Worm (Caenorhabditis elegans): ENCODE results near the gene T20B12.5.
A peak's percentile ranks its signal among the peaks of the same experiment; 100 is the strongest.

Gene T20B12.5

ce11 chrIII:7323331-7323730 lies 43.6 kb downstream of the T20B12.5 start:
- TF ChIP-seq F10B5.3 (tag; optimal IDR thresholded peaks at IDR 0.05): no peak
- peak; percentile 51 for TF ChIP-seq pqm-1 (tag; optimal IDR thresholded peaks at IDR 0.05)
- TF ChIP-seq snpc-4 (tag; optimal IDR thresholded peaks at IDR 0.05): no peak
- TF ChIP-seq fkh-10 (GFP tag; optimal IDR thresholded peaks at IDR 0.05): no peak
- TF ChIP-seq dmd-6 (GFP tag; IDR thresholded peaks at IDR 0.05): 0 out of 2 replicates have a peak, but pooled peaks have one; percentile 25
- no peak for TF ChIP-seq ztf-11 (tag; optimal IDR thresholded peaks at IDR 0.05)
- TF ChIP-seq tag-97 (GFP tag; IDR thresholded peaks at IDR 0.05): no peak
- no peak for TF ChIP-seq lin-39 (tag; optimal IDR thresholded peaks at IDR 0.05)
- no peak for TF ChIP-seq hif-1 (tag; optimal IDR thresholded peaks at IDR 0.05)
- TF ChIP-seq hlh-11 (tag; optimal IDR thresholded peaks at IDR 0.05): peak; percentile 41
- TF ChIP-seq nhr-28 (tag; optimal IDR thresholded peaks at IDR 0.05): peak; percentile 31
- TF ChIP-seq php-3 (GFP tag; IDR thresholded peaks at IDR 0.05): peak; percentile 58; the same call in 1 of the 2 replicates
- TF ChIP-seq daf-16 (GFP tag; optimal IDR thresholded peaks at IDR 0.05): no peak
- TF ChIP-seq daf-16 (tag; optimal IDR thresholded peaks at IDR 0.05): peak; percentile 45
- TF ChIP-seq nhr-48 (tag; optimal IDR thresholded peaks at IDR 0.05): no peak

ce11 chrIII:7322018-7322417 lies 44.9 kb downstream of the T20B12.5 start:
- TF ChIP-seq aha-1 (tag) (peak; percentile 57), dmd-9 (GFP tag; IDR thresholded peaks at IDR 0.05) (no peak), D1046.2 (GFP tag; IDR thresholded peaks at IDR 0.05) (no peak), cey-2 (tag; optimal IDR thresholded peaks at IDR 0.05; ENCODE audit: borderline replicate concordance, insufficient read depth) (no peak), unc-62 (GFP tag; optimal IDR thresholded peaks at IDR 0.05 in 1 of 2) (peak in 1 of 2 experiments; percentile 62), unc-62 (tag; optimal IDR thresholded peaks at IDR 0.05) (no peak), daf-16 (GFP tag; optimal IDR thresholded peaks at IDR 0.05) (no peak), daf-16 (tag; optimal IDR thresholded peaks at IDR 0.05) (peak; percentile 73), hlh-30 (tag; optimal IDR thresholded peaks at IDR 0.05; ENCODE audit: insufficient read depth) (peak; percentile 66), hlh-11 (tag; optimal IDR thresholded peaks at IDR 0.05) (peak; percentile 12), vab-7 (GFP tag; IDR thresholded peaks at IDR 0.05) (no peak), dve-1 (tag; optimal IDR thresholded peaks at IDR 0.05; ENCODE audit: insufficient read depth) (peak; percentile 58), lin-15B (tag; optimal IDR thresholded peaks at IDR 0.05) (no peak), pha-4 (GFP tag; IDR thresholded peaks at IDR 0.05) (no peak), pha-4 (tag; optimal IDR thresholded peaks at IDR 0.05) (peak; percentile 20), nhr-28 (tag; optimal IDR thresholded peaks at IDR 0.05) (peak; percentile 35), mxl-3 (GFP tag; optimal IDR thresholded peaks at IDR 0.05) (no peak), attf-4 (tag; optimal IDR thresholded peaks at IDR 0.05) (no peak), nhr-111 (GFP tag; optimal IDR thresholded peaks at IDR 0.05) (no peak)

- no peak for TF ChIP-seq Y105C5A.15 (GFP tag; IDR thresholded peaks at IDR 0.05)
- peak; percentile 8 for TF ChIP-seq hlh-11 (tag; optimal IDR thresholded peaks at IDR 0.05)
- no peak for TF ChIP-seq daf-16 (GFP tag; optimal IDR thresholded peaks at IDR 0.05)
- TF ChIP-seq daf-16 (tag; optimal IDR thresholded peaks at IDR 0.05): peak; percentile 56
- TF ChIP-seq pqm-1 (tag; optimal IDR thresholded peaks at IDR 0.05): peak; percentile 26
Observed at ce11 chrIII:7319390-7319789, 47.5 kb downstream of the T20B12.5 start, which contains the start of gene F56C9.8. Gene F56C9.8 (minus strand): TSS chrIII:7319509.

ce11 chrIII:7317354-7317753 lies 49.6 kb downstream of the T20B12.5 start:
- TF ChIP-seq hlh-11 (tag; optimal IDR thresholded peaks at IDR 0.05) (peak; percentile 20), daf-16 (GFP tag; optimal IDR thresholded peaks at IDR 0.05) (no peak), daf-16 (tag; optimal IDR thresholded peaks at IDR 0.05) (peak; percentile 45), saeg-2 (GFP tag; IDR thresholded peaks at IDR 0.05) (no peak), lin-39 (tag; optimal IDR thresholded peaks at IDR 0.05) (no peak), unc-62 (GFP tag; optimal IDR thresholded peaks at IDR 0.05 in 1 of 2) (peak in 1 of 2 experiments; percentile 53), unc-62 (tag; optimal IDR thresholded peaks at IDR 0.05) (no peak), pha-4 (GFP tag; IDR thresholded peaks at IDR 0.05) (no peak), pha-4 (tag; optimal IDR thresholded peaks at IDR 0.05) (peak; percentile 77), hlh-30 (tag; optimal IDR thresholded peaks at IDR 0.05; ENCODE audit: insufficient read depth) (peak; percentile 23), pqm-1 (tag; optimal IDR thresholded peaks at IDR 0.05) (peak; percentile 69), lir-3 (tag; optimal IDR thresholded peaks at IDR 0.05) (no peak), lsy-2 (tag; optimal IDR thresholded peaks at IDR 0.05) (peak in 1 of 2 experiments; percentile 15), mxl-2 (GFP tag; conservative IDR thresholded peaks at IDR 0.05) (no peak), dve-1 (tag; optimal IDR thresholded peaks at IDR 0.05; ENCODE audit: insufficient read depth) (peak; percentile 42)
